Worm (Caenorhabditis elegans) whole organism, mixed stage, embryonic: ENCODE measurements around the gene K09C4.5.

Experiments used
- ceh-83 ChIP-seq: fragments of 200-800 bp; sonication (Bioruptor generic); optimal IDR thresholded peaks from 2 replicates; lab custom pipeline; 2018; ENCODE audit warnings: mild to moderate bottlenecking, missing genetic modification characterization, missing compliant biosample characterization
- ces-1 ChIP-seq: fragments of 150-350 bp; optimal IDR thresholded peaks from 2 replicates; lab custom pipeline; 2014; ENCODE audit warnings: missing biosample characterization, missing genetic modification reagents, missing genetic modification characterization
- elt-3 ChIP-seq: fragments of 150-350 bp; optimal IDR thresholded peaks from 2 replicates; lab custom pipeline; 2014; ENCODE audit warnings: missing biosample characterization, missing genetic modification characterization
- lin-13 ChIP-seq: fragments of 150-350 bp; optimal IDR thresholded peaks from 2 replicates; lab custom pipeline; 2014; ENCODE audit warnings: missing biosample characterization, missing genetic modification characterization
- lsy-2 ChIP-seq: fragments of 150-350 bp; optimal IDR thresholded peaks from 2 replicates; lab custom pipeline; 2014; ENCODE audit warnings: missing biosample characterization, missing genetic modification characterization
- mep-1 ChIP-seq: fragments of 150-350 bp; optimal IDR thresholded peaks from 2 replicates; lab custom pipeline; 2017; ENCODE audit warnings: missing biosample characterization, missing genetic modification reagents, missing genetic modification characterization, inconsistent platforms
- nhr-12 ChIP-seq: fragments of 150-350 bp; optimal IDR thresholded peaks from 2 replicates; lab custom pipeline; 2014; ENCODE audit warnings: missing biosample characterization, missing genetic modification characterization
- nhr-2 ChIP-seq: fragments of 150-350 bp; optimal IDR thresholded peaks from 2 replicates; lab custom pipeline; 2014; ENCODE audit warnings: missing biosample characterization, missing genetic modification characterization
- nhr-237 ChIP-seq: fragments of 150-350 bp; optimal IDR thresholded peaks from 2 replicates; lab custom pipeline; 2014; ENCODE audit warnings: missing biosample characterization, missing genetic modification characterization
- pha-4 ChIP-seq: fragments of 150-350 bp; optimal IDR thresholded peaks from 2 replicates; lab custom pipeline; 2018; ENCODE audit warnings: missing biosample characterization, missing genetic modification reagents, missing genetic modification characterization
- snpc-4 ChIP-seq: fragments of 150-350 bp; optimal IDR thresholded peaks from 2 replicates; lab custom pipeline; 2014; ENCODE audit warnings: missing biosample characterization, missing genetic modification characterization
- sptf-1 ChIP-seq: sonication (generic microtip); optimal IDR thresholded peaks from 2 replicates; lab custom pipeline; 2017; ENCODE audit warnings: mild to moderate bottlenecking, missing genetic modification characterization, moderate library complexity, missing compliant biosample characterization
- unc-39 ChIP-seq: fragments of 150-350 bp; optimal IDR thresholded peaks from 2 replicates; lab custom pipeline; 2014; ENCODE audit warnings: missing biosample characterization, missing genetic modification characterization
- unc-62 ChIP-seq: fragments of 150-350 bp; optimal IDR thresholded peaks from 2 replicates; lab custom pipeline; 2014; ENCODE audit warnings: missing biosample characterization, missing genetic modification reagents, missing genetic modification characterization

- no peak for TF ChIP-seq mep-1 (tag; lab: Kevin White, UChicago)
- no peak for TF ChIP-seq lsy-2 (tag; lab: Kevin White, UChicago)
- no peak for TF ChIP-seq snpc-4 (tag; lab: Kevin White, UChicago)
- no peak for TF ChIP-seq nhr-2
- no peak for TF ChIP-seq ceh-83 (GFP tag; lab: Kevin White, UChicago)
- TF ChIP-seq unc-62 = no peak
- TF ChIP-seq ces-1 = no peak
- no peak for TF ChIP-seq elt-3 (tag; lab: Kevin White, UChicago)
- no peak for TF ChIP-seq unc-39 (tag; lab: Kevin White, UChicago)
- TF ChIP-seq pha-4 (tag; lab: Kevin White, UChicago) = no peak
- no peak for TF ChIP-seq nhr-12
- TF ChIP-seq nhr-237 = no peak
- no peak for TF ChIP-seq sptf-1
- TF ChIP-seq lin-13 = no peak
These were observed 43.7 kb downstream of the K09C4.5 start, which contains the start of gene F11D5.6 for ce11 chrX:3326175-3326574.
